Worm (Caenorhabditis elegans): ENCODE data around the gene F25E5.2.

The F25E5.2 gene

ce11 chrV:7417018-7417716 lies 37.9 kb upstream of the F25E5.2 start, which contains the start of gene srw-67:
srw-67 (plus strand) TSS chrV:7417660.
- TF ChIP-seq mdl-1 (tag; optimal IDR thresholded peaks at IDR 0.05): no peak
- TF ChIP-seq zag-1 (tag; optimal IDR thresholded peaks at IDR 0.05): no peak
- peak; percentile 62 for TF ChIP-seq nhr-43 (tag; optimal IDR thresholded peaks at IDR 0.05; ENCODE audit: poor library complexity, severe bottlenecking)

ce11 chrV:7420162-7420561 lies 34.9 kb upstream of the F25E5.2 start, which contains the start of gene srxa-4:
srxa-4 (plus strand) TSS chrV:7420462.
- no peak for TF ChIP-seq nhr-11 (tag; optimal IDR thresholded peaks at IDR 0.05)

DNA sequence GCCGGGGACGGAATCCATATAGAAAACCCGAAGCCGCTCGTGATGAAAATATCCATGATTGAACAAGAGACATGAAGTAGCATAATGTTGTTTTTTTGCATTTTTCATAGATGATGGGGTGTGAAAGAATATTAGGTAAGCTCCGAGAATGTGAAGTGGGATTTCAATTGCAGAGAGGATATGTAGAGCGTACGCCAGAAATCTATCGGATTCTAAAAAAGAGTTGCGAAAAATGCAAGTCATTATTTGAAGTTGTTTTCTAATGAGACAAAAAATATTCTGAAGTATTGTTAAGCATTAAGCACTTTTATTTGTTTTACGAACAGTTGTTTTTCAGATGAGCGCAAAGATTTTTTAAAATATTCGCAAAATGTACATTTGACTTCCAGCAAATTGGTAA lies 30.8 kb upstream of the F25E5.2 start, which contains the start of gene F18E3.10:
F18E3.10 (minus strand) TSS at position 101 of the 400 bp plus-strand sequence.
- no peak for TF ChIP-seq ceh-82 (tag; optimal IDR thresholded peaks at IDR 0.05)
- no peak for TF ChIP-seq ceh-28 (tag; optimal IDR thresholded peaks at IDR 0.05)
- no peak for TF ChIP-seq elt-1 (tag; optimal IDR thresholded peaks at IDR 0.05)
- TF ChIP-seq nhr-77 (tag; optimal IDR thresholded peaks at IDR 0.05): no peak
- no peak for TF ChIP-seq snpc-4 (tag; optimal IDR thresholded peaks at IDR 0.05)
- no peak for TF ChIP-seq ZK546.5 (tag; optimal IDR thresholded peaks at IDR 0.05)
- TF ChIP-seq ceh-16 (tag; optimal IDR thresholded peaks at IDR 0.05): no peak
- TF ChIP-seq fos-1 (tag; optimal IDR thresholded peaks at IDR 0.05): no peak
- TF ChIP-seq ztf-4 (tag; optimal IDR thresholded peaks at IDR 0.05): no peak
- no peak for TF ChIP-seq R02D3.7 (tag; optimal IDR thresholded peaks at IDR 0.05)
- no peak for TF ChIP-seq unc-39 (tag; optimal IDR thresholded peaks at IDR 0.05)
- TF ChIP-seq pqm-1 (tag; optimal IDR thresholded peaks at IDR 0.05): no peak
- TF ChIP-seq lin-39 (tag; optimal IDR thresholded peaks at IDR 0.05): no peak
- no peak for TF ChIP-seq daf-12 (tag; optimal IDR thresholded peaks at IDR 0.05)
- TF ChIP-seq mml-1 (tag; optimal IDR thresholded peaks at IDR 0.05): no peak

DNA sequence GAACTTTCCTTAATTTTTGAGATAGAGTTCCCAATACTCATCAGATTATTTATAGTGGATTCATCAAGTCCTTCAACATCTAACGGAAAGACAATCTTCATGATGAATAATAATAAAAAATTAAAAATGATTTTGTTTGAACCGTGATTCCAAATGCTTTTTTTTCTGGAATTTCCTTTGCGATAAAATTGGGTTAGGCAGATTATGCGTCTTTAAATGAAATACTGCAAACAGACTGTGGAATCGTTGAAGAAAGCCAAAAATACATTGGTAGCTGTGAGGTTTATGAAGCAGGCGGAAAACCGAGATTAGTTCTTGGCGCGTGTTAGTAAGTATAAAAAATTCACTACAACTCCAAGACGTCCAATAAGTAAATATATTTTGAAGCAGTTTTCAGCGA lies 28.5 kb upstream of the F25E5.2 start, which contains the start of gene srw-68:
srw-68 (minus strand) TSS at position 101 of the 400 bp plus-strand sequence.
- TF ChIP-seq nhr-77 (tag; optimal IDR thresholded peaks at IDR 0.05) (no peak), R02D3.7 (tag; optimal IDR thresholded peaks at IDR 0.05) (no peak), zag-1 (tag; optimal IDR thresholded peaks at IDR 0.05) (no peak), sea-2 (GFP tag; optimal IDR thresholded peaks at IDR 0.05) (no peak), ZK546.5 (tag; optimal IDR thresholded peaks at IDR 0.05) (no peak), nhr-23 (tag; optimal IDR thresholded peaks at IDR 0.05) (no peak), jun-1 (tag; optimal IDR thresholded peaks at IDR 0.05) (no peak), mml-1 (tag; optimal IDR thresholded peaks at IDR 0.05) (no peak), egl-5 (tag; optimal IDR thresholded peaks at IDR 0.05) (no peak), ceh-16 (tag; optimal IDR thresholded peaks at IDR 0.05) (no peak), nhr-76 (tag; optimal IDR thresholded peaks at IDR 0.05) (no peak), aly-2 (tag; optimal IDR thresholded peaks at IDR 0.05) (no peak), elt-2 (tag; optimal IDR thresholded peaks at IDR 0.05) (no peak), ztf-4 (tag; optimal IDR thresholded peaks at IDR 0.05) (no peak)

DNA sequence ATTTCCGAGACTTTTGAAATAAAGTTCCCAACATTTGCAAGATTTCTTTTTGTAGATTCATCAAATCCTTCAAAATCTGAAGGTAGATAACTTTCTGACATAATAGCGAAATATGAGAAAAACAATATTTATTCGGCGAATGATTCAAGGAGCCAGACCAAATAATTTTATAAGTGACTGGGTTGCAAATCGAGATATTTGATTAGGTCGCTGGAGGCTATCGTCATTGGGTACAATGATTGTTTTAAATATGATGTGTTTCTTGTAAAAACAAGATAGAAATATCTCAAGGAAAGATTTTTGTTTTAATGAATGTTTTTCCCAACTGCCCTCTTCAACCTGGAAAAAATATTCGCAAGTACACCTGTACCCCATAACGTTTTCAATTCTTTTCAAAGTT lies 26.2 kb upstream of the F25E5.2 start, which contains the start of gene srw-69:
srw-69 (minus strand) TSS at position 101 of the 400 bp plus-strand sequence.
- TF ChIP-seq hmg-11 (tag; optimal IDR thresholded peaks at IDR 0.05) (no peak), ztf-11 (tag; optimal IDR thresholded peaks at IDR 0.05) (no peak), ceh-16 (tag; optimal IDR thresholded peaks at IDR 0.05) (no peak), pha-4 (tag; optimal IDR thresholded peaks at IDR 0.05) (no peak), fos-1 (tag; optimal IDR thresholded peaks at IDR 0.05) (no peak), nhr-12 (tag; optimal IDR thresholded peaks at IDR 0.05) (no peak), ZK546.5 (tag; optimal IDR thresholded peaks at IDR 0.05) (no peak), pqm-1 (tag; optimal IDR thresholded peaks at IDR 0.05) (no peak), nfya-1 (tag; optimal IDR thresholded peaks at IDR 0.05; ENCODE audit: insufficient read depth) (no peak), ceh-82 (tag; optimal IDR thresholded peaks at IDR 0.05) (no peak), mdl-1 (tag; optimal IDR thresholded peaks at IDR 0.05) (no peak), ceh-28 (tag; optimal IDR thresholded peaks at IDR 0.05) (no peak), unc-39 (tag; optimal IDR thresholded peaks at IDR 0.05) (no peak), eor-1 (tag; optimal IDR thresholded peaks at IDR 0.05) (no peak), nhr-23 (tag; optimal IDR thresholded peaks at IDR 0.05) (no peak), mml-1 (tag; optimal IDR thresholded peaks at IDR 0.05) (no peak), daf-12 (tag; optimal IDR thresholded peaks at IDR 0.05) (no peak)

Data from whole organism, L3 larva.